Worm (Caenorhabditis elegans): ENCODE measurements around the gene Y67A10A.7.

DNA sequence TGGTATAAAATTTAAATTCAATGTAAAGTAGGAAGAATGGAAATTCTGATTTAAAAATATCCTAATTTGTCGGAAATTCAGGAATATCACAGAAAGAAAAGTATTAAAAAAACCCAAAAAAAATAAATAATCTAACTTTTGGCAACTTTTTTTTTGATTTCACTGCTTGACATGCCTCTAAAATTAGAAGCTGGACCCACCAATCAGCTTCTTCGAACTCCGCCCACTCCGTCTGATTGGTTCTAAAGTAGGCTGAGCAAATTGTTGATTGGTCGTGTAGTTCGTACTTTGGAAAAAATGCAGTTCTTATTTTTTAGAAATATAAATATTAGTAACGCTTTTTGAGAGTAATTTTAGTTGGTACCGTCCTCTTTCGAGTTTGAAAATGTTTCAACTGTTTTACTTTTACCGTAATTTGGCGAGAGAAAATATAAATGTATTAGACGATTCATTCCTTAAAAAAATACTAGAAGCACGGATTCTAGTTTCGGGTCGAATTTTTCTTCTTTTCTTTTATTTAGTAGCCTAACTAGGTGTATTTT lies 8.0 kb upstream of the Y67A10A.7 start:
- no peak for TF ChIP-seq ZK185.1 (tag; optimal IDR thresholded peaks at IDR 0.05; ENCODE audit: poor library complexity, severe bottlenecking)
- no peak for TF ChIP-seq snpc-4 (GFP tag; optimal IDR thresholded peaks at IDR 0.05)
- no peak for TF ChIP-seq snpc-4 (tag; optimal IDR thresholded peaks at IDR 0.05)
- TF ChIP-seq mxl-1 (tag; optimal IDR thresholded peaks at IDR 0.05) = no peak
- no peak for TF ChIP-seq bed-1 (GFP tag; IDR thresholded peaks at IDR 0.05)
- no peak for TF ChIP-seq ekl-4 (GFP tag; IDR thresholded peaks at IDR 0.05)
